Worm (Caenorhabditis elegans): ENCODE measurements around the gene Y62H9A.11.
A peak's percentile ranks its signal among the peaks of the same experiment; 100 is the strongest.

Y62H9A.11 gene

ce11 chrX:11910046-11910445 is 2.9 kb upstream of the Y62H9A.11 start, which contains the start of gene Y62H9A.15:
Gene Y62H9A.15, minus strand, starts transcription at chrX:11910145.
- peak; percentile 8 for TF ChIP-seq fos-1 (tag; optimal IDR thresholded peaks at IDR 0.05)
- no peak for TF ChIP-seq lin-39 (tag; optimal IDR thresholded peaks at IDR 0.05)

DNA sequence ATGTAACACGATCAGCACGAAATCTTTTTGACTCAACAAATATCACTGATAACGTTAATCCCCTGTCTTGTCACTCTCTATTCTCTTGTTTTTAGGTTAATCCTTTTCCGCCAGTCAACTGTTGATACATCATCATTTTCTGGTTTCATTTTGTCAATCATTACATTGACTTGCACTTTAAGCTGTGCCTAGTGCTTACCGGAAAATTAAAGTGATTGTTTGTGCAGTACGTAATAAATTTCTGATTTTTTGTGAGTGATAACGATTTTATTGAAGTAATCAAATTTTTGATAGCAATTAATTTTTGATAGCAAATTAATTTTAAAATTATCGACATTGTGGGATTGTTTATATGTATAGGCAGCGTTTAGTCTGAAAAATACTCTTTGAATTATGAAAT is 2.0 kb upstream of the Y62H9A.11 start:
- no peak for TF ChIP-seq nhr-10 (tag; optimal IDR thresholded peaks at IDR 0.05)
- TF ChIP-seq skn-1 (tag; optimal IDR thresholded peaks at IDR 0.05): peak; percentile 57
- TF ChIP-seq fos-1 (tag; optimal IDR thresholded peaks at IDR 0.05): peak; percentile 74

ce11 chrX:11908226-11908625 is 1.1 kb upstream of the Y62H9A.11 start:
- TF ChIP-seq aly-2 (tag; optimal IDR thresholded peaks at IDR 0.05): no peak
- TF ChIP-seq ceh-16 (tag; optimal IDR thresholded peaks at IDR 0.05): no peak
- TF ChIP-seq F13H6.1 (tag; optimal IDR thresholded peaks at IDR 0.05): no peak

DNA sequence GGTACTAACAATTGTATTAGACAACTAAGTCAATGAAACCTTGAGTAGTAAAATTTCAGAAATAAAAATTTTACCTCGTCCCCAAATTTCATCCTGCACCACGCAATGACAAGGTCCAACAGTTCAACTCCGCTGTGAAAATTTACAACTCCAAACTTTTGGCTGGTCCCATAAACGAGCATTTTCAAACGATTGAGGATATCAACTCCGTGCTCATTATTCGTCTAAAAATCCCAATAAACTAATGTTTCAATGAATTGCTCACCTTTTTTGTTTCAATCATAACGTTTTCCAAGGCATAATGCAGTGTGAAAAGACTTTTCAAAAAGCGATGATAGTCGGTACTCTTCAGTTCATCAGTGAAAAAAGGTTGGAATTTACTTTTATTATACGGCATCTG is 537 bp downstream of the Y62H9A.11 start:
- no peak for TF ChIP-seq R02D3.7 (tag; optimal IDR thresholded peaks at IDR 0.05)
- TF ChIP-seq unc-39 (tag; optimal IDR thresholded peaks at IDR 0.05): no peak
- no peak for TF ChIP-seq nhr-10 (tag; optimal IDR thresholded peaks at IDR 0.05)
- no peak for TF ChIP-seq mbf-1 (tag; optimal IDR thresholded peaks at IDR 0.05)
- TF ChIP-seq nhr-77 (tag; optimal IDR thresholded peaks at IDR 0.05): no peak
- TF ChIP-seq nhr-6 (tag; optimal IDR thresholded peaks at IDR 0.05): no peak
- no peak for TF ChIP-seq zag-1 (tag; optimal IDR thresholded peaks at IDR 0.05)
- no peak for TF ChIP-seq elt-3 (tag; optimal IDR thresholded peaks at IDR 0.05)
- no peak for TF ChIP-seq ZK546.5 (tag; optimal IDR thresholded peaks at IDR 0.05)
- TF ChIP-seq ceh-16 (tag; optimal IDR thresholded peaks at IDR 0.05): no peak
- no peak for TF ChIP-seq mdl-1 (tag; optimal IDR thresholded peaks at IDR 0.05)
- no peak for TF ChIP-seq ceh-82 (tag; optimal IDR thresholded peaks at IDR 0.05)
- TF ChIP-seq crh-2 (tag; optimal IDR thresholded peaks at IDR 0.05): no peak
- no peak for TF ChIP-seq lin-13 (GFP tag; optimal IDR thresholded peaks at IDR 0.05)
- TF ChIP-seq lin-11 (tag; optimal IDR thresholded peaks at IDR 0.05): no peak

DNA sequence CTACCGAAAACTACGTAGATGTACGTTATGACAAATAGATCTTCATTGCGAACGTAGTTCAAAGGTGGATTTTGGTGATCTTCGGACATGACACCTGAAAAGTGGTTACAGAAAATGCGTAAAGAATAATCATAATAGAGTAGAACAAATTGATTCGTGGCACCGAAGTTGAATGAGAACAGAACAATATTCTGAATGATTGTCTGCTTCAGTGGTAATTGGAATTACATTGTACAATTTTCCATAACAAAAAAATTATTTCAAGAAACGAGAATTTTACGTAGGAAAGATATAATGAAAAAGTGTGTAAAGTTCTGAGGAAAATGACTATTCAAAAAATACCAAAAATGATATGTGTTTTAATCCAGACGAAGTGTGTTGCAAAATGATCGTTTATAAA is 4.5 kb downstream of the Y62H9A.11 start, which contains the start of gene Y62H9A.10:
Y62H9A.10 (minus strand) TSS at position 101 of the 400 bp plus-strand sequence.
- TF ChIP-seq elt-1 (tag; optimal IDR thresholded peaks at IDR 0.05) (no peak), nhr-23 (tag; optimal IDR thresholded peaks at IDR 0.05) (no peak), mdl-1 (tag; optimal IDR thresholded peaks at IDR 0.05) (no peak), nhr-77 (tag; optimal IDR thresholded peaks at IDR 0.05) (no peak), F13H6.1 (tag; optimal IDR thresholded peaks at IDR 0.05) (no peak), ZK546.5 (tag; optimal IDR thresholded peaks at IDR 0.05) (no peak), aly-2 (tag; optimal IDR thresholded peaks at IDR 0.05) (no peak)

DNA sequence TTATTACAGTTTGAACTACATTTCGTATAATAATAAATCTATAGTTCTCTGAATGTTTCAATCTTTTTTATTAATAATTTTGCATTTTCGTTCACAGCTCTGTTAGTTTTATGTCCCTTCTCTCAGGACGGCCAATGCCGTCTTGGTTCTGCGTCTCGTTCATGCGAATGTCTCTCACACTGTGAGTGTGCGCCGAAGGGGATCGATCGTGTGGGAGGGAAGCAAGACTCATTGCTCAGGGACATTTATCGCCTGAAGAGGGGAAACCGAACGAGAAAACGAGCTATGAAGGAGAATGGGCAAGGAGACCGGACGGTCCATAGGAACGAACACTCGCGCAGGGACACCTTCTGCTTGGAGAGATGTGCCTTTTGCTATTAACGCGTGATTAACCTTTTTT is 8.1 kb downstream of the Y62H9A.11 start:
- TF ChIP-seq mab-5 (tag; optimal IDR thresholded peaks at IDR 0.05) (peak; percentile 1), ceh-16 (tag; optimal IDR thresholded peaks at IDR 0.05) (no peak)

DNA sequence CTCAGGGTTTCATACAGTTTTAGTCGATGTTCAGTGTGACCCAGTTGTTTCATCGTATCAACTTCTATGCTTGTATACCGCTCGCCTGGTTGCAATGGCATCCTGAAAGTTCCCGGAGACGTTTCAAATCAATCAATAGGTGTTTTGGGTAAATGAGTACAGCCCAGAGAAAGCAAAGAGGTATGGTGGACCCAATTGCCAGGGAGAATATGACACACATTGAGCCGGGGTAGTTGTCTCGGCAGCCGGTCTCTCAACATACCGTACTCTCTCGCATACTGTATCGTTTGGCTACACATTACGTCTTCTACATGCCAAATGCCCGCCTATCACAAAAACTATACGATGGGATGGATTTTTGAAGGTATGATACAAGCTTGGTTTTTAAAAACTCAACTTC is 9.1 kb downstream of the Y62H9A.11 start, which contains the start of gene Y62H9A.9:
Y62H9A.9 (minus strand) TSS at position 101 of the 400 bp plus-strand sequence.
- no peak for TF ChIP-seq nhr-25 (tag; optimal IDR thresholded peaks at IDR 0.05)
- no peak for TF ChIP-seq zag-1 (tag; optimal IDR thresholded peaks at IDR 0.05)
- no peak for TF ChIP-seq aly-2 (tag; optimal IDR thresholded peaks at IDR 0.05)
- TF ChIP-seq mdl-1 (tag; optimal IDR thresholded peaks at IDR 0.05): no peak
- no peak for TF ChIP-seq alr-1 (tag; optimal IDR thresholded peaks at IDR 0.05)
- TF ChIP-seq peb-1 (tag; optimal IDR thresholded peaks at IDR 0.05): no peak
- TF ChIP-seq nhr-11 (tag; optimal IDR thresholded peaks at IDR 0.05): no peak
- no peak for TF ChIP-seq nhr-77 (tag; optimal IDR thresholded peaks at IDR 0.05)
- no peak for TF ChIP-seq mab-5 (tag; optimal IDR thresholded peaks at IDR 0.05)
- TF ChIP-seq sma-9 (GFP tag; optimal IDR thresholded peaks at IDR 0.05): no peak
- TF ChIP-seq sma-9 (tag; optimal IDR thresholded peaks at IDR 0.05): no peak
- TF ChIP-seq ztf-11 (tag; optimal IDR thresholded peaks at IDR 0.05): no peak
- TF ChIP-seq nhr-10 (tag; optimal IDR thresholded peaks at IDR 0.05): no peak
- no peak for TF ChIP-seq C34F6.9 (tag; optimal IDR thresholded peaks at IDR 0.05)
- no peak for TF ChIP-seq F13H6.1 (tag; optimal IDR thresholded peaks at IDR 0.05)
- TF ChIP-seq lsy-2 (tag; optimal IDR thresholded peaks at IDR 0.05): no peak
- no peak for TF ChIP-seq unc-62 (GFP tag; optimal IDR thresholded peaks at IDR 0.05)

Measured in whole organism, L2 larva.